Fruit fly (Drosophila melanogaster): ENCODE measurements around the gene CG9515.

dm6 chr2L:8921934-8922333 is 21.1 kb downstream of the CG9515 start:
- TF ChIP-seq CG11617 (GFP tag; optimal IDR thresholded peaks at IDR 0.05) (no peak), pad (GFP tag; optimal IDR thresholded peaks at IDR 0.05) (no peak), Clk (GFP tag; optimal IDR thresholded peaks at IDR 0.05) (no peak), ovo (GFP tag; optimal IDR thresholded peaks at IDR 0.05) (no peak), CG5204 (GFP tag; optimal IDR thresholded peaks at IDR 0.05) (no peak), Mnt (GFP tag; optimal IDR thresholded peaks at IDR 0.05) (no peak), kay (GFP tag; ENCODE audit: borderline replicate concordance) (no peak), CG12768 (GFP tag; optimal IDR thresholded peaks at IDR 0.05) (no peak), CG14711 (tag; optimal IDR thresholded peaks at IDR 0.05) (no peak), tj (GFP tag; optimal IDR thresholded peaks at IDR 0.05) (no peak), CG1620 (GFP tag; optimal IDR thresholded peaks at IDR 0.05) (no peak), CG7101 (tag; optimal IDR thresholded peaks at IDR 0.05) (no peak), toe (GFP tag; optimal IDR thresholded peaks at IDR 0.05) (no peak), cic (GFP tag; optimal IDR thresholded peaks at IDR 0.05) (no peak)

Measured in whole organism, adult.